Worm (Caenorhabditis elegans): ENCODE measurements around the gene sri-67.
"Not testable (repeated sequence)": the region's sequence is repeated elsewhere in the genome, so short reads cannot be mapped to it uniquely, and the experiment has no call there.

The sri-67 gene

ce11 chrV:19987684-19988083 lies at the start of gene sri-67:
sri-67 (plus strand) TSS chrV:19987984.
- no peak for TF ChIP-seq hlh-6 (tag; optimal IDR thresholded peaks at IDR 0.05)

- TF ChIP-seq dve-1 (tag; optimal IDR thresholded peaks at IDR 0.05) = no peak
- TF ChIP-seq unc-55 (GFP tag; optimal IDR thresholded peaks at IDR 0.05) = no peak
- TF ChIP-seq tbx-2 (tag; optimal IDR thresholded peaks at IDR 0.05) = no peak
- no peak for TF ChIP-seq tbx-7 (tag; optimal IDR thresholded peaks at IDR 0.05)
- no peak for TF ChIP-seq ceh-22 (tag; optimal IDR thresholded peaks at IDR 0.05)
- TF ChIP-seq hlh-13 (GFP tag; optimal IDR thresholded peaks at IDR 0.05) = no peak
- TF ChIP-seq pat-9 (tag; optimal IDR thresholded peaks at IDR 0.05) = no peak
- no peak for TF ChIP-seq unc-42 (tag; optimal IDR thresholded peaks at IDR 0.05)
- TF ChIP-seq elt-2 (tag; optimal IDR thresholded peaks at IDR 0.05) = no peak
- no peak for TF ChIP-seq nhr-232 (tag; optimal IDR thresholded peaks at IDR 0.05)
- TF ChIP-seq ceh-24 (tag; optimal IDR thresholded peaks at IDR 0.05) = no peak
- no peak for TF ChIP-seq fax-1 (tag; optimal IDR thresholded peaks at IDR 0.05)
- no peak for TF ChIP-seq F13H6.1 (tag; optimal IDR thresholded peaks at IDR 0.05)
These were observed 41.3 kb upstream of the sri-67 start, which contains the start of gene dhs-24 for ce11 chrV:19946529-19946928. dhs-24 (minus strand) TSS chrV:19946629.

ce11 chrV:19948993-19949392 lies 38.8 kb upstream of the sri-67 start, which contains the start of gene tmed-4:
tmed-4 (minus strand) TSS chrV:19949093.
- not testable (repeated sequence) for TF ChIP-seq hlh-15 (tag; optimal IDR thresholded peaks at IDR 0.05); fkh-10 (GFP tag; optimal IDR thresholded peaks at IDR 0.05); ama-1 (optimal IDR thresholded peaks at IDR 0.05)

ce11 chrV:19949721-19950120 lies 38.1 kb upstream of the sri-67 start, which contains the start of gene Y60A3A.8:
Y60A3A.8 (plus strand) TSS chrV:19949978.
- not testable (repeated sequence) for TF ChIP-seq unc-42, eyg-1, ceh-14 (tag; optimal IDR thresholded peaks at IDR 0.05)

- no peak for TF ChIP-seq zip-5 (tag; optimal IDR thresholded peaks at IDR 0.05)
- no peak for TF ChIP-seq nhr-11 (tag; optimal IDR thresholded peaks at IDR 0.05)
- no peak for TF ChIP-seq che-1 (tag; optimal IDR thresholded peaks at IDR 0.05)
- TF ChIP-seq ceh-22 (tag; optimal IDR thresholded peaks at IDR 0.05) = no peak
- no peak for TF ChIP-seq unc-3 (GFP tag; conservative IDR thresholded peaks at IDR 0.05)
- no peak for TF ChIP-seq unc-3 (tag; optimal IDR thresholded peaks at IDR 0.05)
These were observed 33.3 kb upstream of the sri-67 start for ce11 chrV:19954491-19954890.

ce11 chrV:19955171-19955570 lies 32.6 kb upstream of the sri-67 start, which contains the start of gene abhd-3.1:
abhd-3.1 (plus strand) TSS chrV:19955488.
- TF ChIP-seq dmd-4 (tag; optimal IDR thresholded peaks at IDR 0.05; ENCODE audit: borderline replicate concordance) = no peak
- no peak for TF ChIP-seq madf-2 (tag; optimal IDR thresholded peaks at IDR 0.05)
- TF ChIP-seq F13H6.1 (tag; optimal IDR thresholded peaks at IDR 0.05) = no peak
- TF ChIP-seq lin-11 (tag; optimal IDR thresholded peaks at IDR 0.05) = no peak
- no peak for TF ChIP-seq fax-1 (tag; optimal IDR thresholded peaks at IDR 0.05)
- TF ChIP-seq dve-1 (tag; optimal IDR thresholded peaks at IDR 0.05) = no peak
- TF ChIP-seq ceh-9 (tag; optimal IDR thresholded peaks at IDR 0.05) = no peak
- TF ChIP-seq tbx-2 (tag; optimal IDR thresholded peaks at IDR 0.05) = no peak
- no peak for TF ChIP-seq pha-2 (tag; optimal IDR thresholded peaks at IDR 0.05)
- no peak for TF ChIP-seq Y22D7AL.16 (tag; optimal IDR thresholded peaks at IDR 0.05)
- no peak for TF ChIP-seq ahr-1 (tag; optimal IDR thresholded peaks at IDR 0.05)
- no peak for TF ChIP-seq pat-9 (tag; optimal IDR thresholded peaks at IDR 0.05)

- TF ChIP-seq zip-5 (tag; optimal IDR thresholded peaks at IDR 0.05) (no peak), pha-2 (tag; optimal IDR thresholded peaks at IDR 0.05) (no peak), C38D4.7 (GFP tag; optimal IDR thresholded peaks at IDR 0.05) (no peak), hlh-6 (tag; optimal IDR thresholded peaks at IDR 0.05) (no peak), fkh-6 (tag; optimal IDR thresholded peaks at IDR 0.05) (no peak), pag-3 (tag; optimal IDR thresholded peaks at IDR 0.05; ENCODE audit: borderline replicate concordance) (no peak), K02D7.2 (tag; optimal IDR thresholded peaks at IDR 0.05) (no peak), ceh-19 (GFP tag; optimal IDR thresholded peaks at IDR 0.05) (no peak), syd-9 (tag; optimal IDR thresholded peaks at IDR 0.05) (no peak), Y22D7AL.16 (tag; optimal IDR thresholded peaks at IDR 0.05) (no peak), hlh-15 (tag; optimal IDR thresholded peaks at IDR 0.05) (no peak), nfya-1 (tag; optimal IDR thresholded peaks at IDR 0.05) (no peak), eyg-1 (tag; optimal IDR thresholded peaks at IDR 0.05) (no peak), unc-86 (tag; optimal IDR thresholded peaks at IDR 0.05) (no peak), ceh-34 (tag; optimal IDR thresholded peaks at IDR 0.05) (no peak), sdc-2 (tag; optimal IDR thresholded peaks at IDR 0.05) (no peak), ceh-45 (GFP tag; IDR thresholded peaks at IDR 0.05) (no peak)
These were observed 29.0 kb upstream of the sri-67 start, which contains the start of gene srh-172 for ce11 chrV:19958744-19959143. srh-172 (plus strand) TSS chrV:19959044.
